Fruit fly (Drosophila melanogaster): Measurements from ENCODE around the gene CG9121.

The CG9121 gene

DNA sequence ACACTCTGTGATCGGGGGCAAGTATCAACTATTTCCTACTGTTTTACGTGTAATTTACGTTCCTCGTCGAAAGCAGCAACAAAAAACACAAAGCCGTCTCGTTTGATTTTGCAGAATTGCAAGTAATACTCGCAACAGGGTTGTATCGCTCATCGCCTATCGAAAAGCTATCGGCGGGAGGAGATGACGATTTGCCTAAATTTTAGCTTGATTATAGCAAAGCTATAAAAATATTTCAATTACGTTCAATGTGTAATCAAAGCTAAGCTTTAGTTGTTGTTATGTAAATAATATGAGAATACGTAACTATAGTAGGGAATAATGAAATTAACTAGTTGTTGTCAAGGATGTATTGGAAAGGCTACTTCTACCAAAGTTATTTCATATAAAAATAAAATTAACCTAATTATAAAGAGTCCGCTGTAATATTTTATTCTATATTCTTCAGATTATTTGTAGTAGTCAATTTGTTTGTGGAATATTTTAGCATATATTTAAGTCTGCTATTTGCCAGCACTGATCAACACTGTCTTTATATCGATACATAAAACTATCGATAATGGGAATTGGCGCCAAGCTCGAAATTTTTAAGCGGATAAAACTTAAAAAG is 8.9 kb upstream of the CG9121 start, which contains the start of gene Rpn11 (continued):
- no peak for TF ChIP-seq org-1 (GFP tag; optimal IDR thresholded peaks at IDR 0.05)
- TF ChIP-seq CG8388 (GFP tag; optimal IDR thresholded peaks at IDR 0.05): peak; percentile 65
- TF ChIP-seq Nf-YB (GFP tag; optimal IDR thresholded peaks at IDR 0.05): peak; percentile 37
- peak; percentile 15 for TF ChIP-seq Bdp1 (GFP tag; optimal IDR thresholded peaks at IDR 0.05)
- TF ChIP-seq CG13287 (GFP tag; IDR thresholded peaks at IDR 0.05; ENCODE audit: partially characterized antibody): peak; percentile 63
- no peak for TF ChIP-seq Atf3 (GFP tag; optimal IDR thresholded peaks at IDR 0.05)
- TF ChIP-seq CG1603 (tag; optimal IDR thresholded peaks at IDR 0.05): peak; percentile 47
- TF ChIP-seq CG13894 (tag; optimal IDR thresholded peaks at IDR 0.05): peak; percentile 60
- peak; percentile 25 for TF ChIP-seq exex (tag; optimal IDR thresholded peaks at IDR 0.05)
- peak; percentile 15 for TF ChIP-seq Asciz (GFP tag; optimal IDR thresholded peaks at IDR 0.05)
- peak; percentile 74 for TF ChIP-seq Hr3 (GFP tag; optimal IDR thresholded peaks at IDR 0.05)
- peak; percentile 46; the same call in 1 of the 3 replicates for TF ChIP-seq CG16813 (GFP tag; IDR thresholded peaks at IDR 0.05; ENCODE audit: partially characterized antibody)
- no peak for TF ChIP-seq usp (GFP tag; optimal IDR thresholded peaks at IDR 0.05)
- TF ChIP-seq CG15601 (tag; optimal IDR thresholded peaks at IDR 0.05): peak; percentile 56
- TF ChIP-seq dmrt99B (tag; optimal IDR thresholded peaks at IDR 0.05): peak; percentile 68
- peak; percentile 3 for TF ChIP-seq gfzf (GFP tag; optimal IDR thresholded peaks at IDR 0.05)
- 0 out of 3 replicates have a peak, but pooled peaks have one; percentile 25 for TF ChIP-seq CG7357 (GFP tag; IDR thresholded peaks at IDR 0.05)
- TF ChIP-seq Nf-YA (GFP tag; IDR thresholded peaks at IDR 0.05): no peak
- TF ChIP-seq Sin3A (optimal IDR thresholded peaks at IDR 0.05): peak; percentile 6
- TF ChIP-seq slp2 (GFP tag; optimal IDR thresholded peaks at IDR 0.05): no peak
- no peak for TF ChIP-seq Dfd (GFP tag; optimal IDR thresholded peaks at IDR 0.05)
- peak; percentile 65 for TF ChIP-seq CG30020 (tag; optimal IDR thresholded peaks at IDR 0.05)
- TF ChIP-seq inv (GFP tag; IDR thresholded peaks at IDR 0.05; ENCODE audit: partially characterized antibody): no peak
- 0 out of 2 replicates have a peak, but pooled peaks have one; percentile 34 for TF ChIP-seq NFAT (GFP tag; IDR thresholded peaks at IDR 0.05)
- TF ChIP-seq CG7839 (tag; optimal IDR thresholded peaks at IDR 0.05): peak; percentile 71
- no peak for TF ChIP-seq Tbp (GFP tag; optimal IDR thresholded peaks at IDR 0.05)
- no peak for TF ChIP-seq Awh (GFP tag; IDR thresholded peaks at IDR 0.05)
- no peak for TF ChIP-seq sob (GFP tag; IDR thresholded peaks at IDR 0.05)
- peak; percentile 52 for TF ChIP-seq nerfin-1 (tag; optimal IDR thresholded peaks at IDR 0.05)
- TF ChIP-seq CG3847 (GFP tag; IDR thresholded peaks at IDR 0.05): peak; percentile 58
- TF ChIP-seq Lhr (GFP tag; optimal IDR thresholded peaks at IDR 0.05): peak; percentile 43
- peak; percentile 62 for TF ChIP-seq lab (GFP tag; optimal IDR thresholded peaks at IDR 0.05)
- no peak for TF ChIP-seq otp (GFP tag; IDR thresholded peaks at IDR 0.05)
- peak; percentile 99 for TF ChIP-seq CG2116 (GFP tag; optimal IDR thresholded peaks at IDR 0.05)
- TF ChIP-seq cato (GFP tag; optimal IDR thresholded peaks at IDR 0.05; ENCODE audit: borderline replicate concordance): peak; percentile 46
- TF ChIP-seq lmd (GFP tag; IDR thresholded peaks at IDR 0.05): no peak; the same call in 1 of the 2 replicates
- TF ChIP-seq CoRest (tag; optimal IDR thresholded peaks at IDR 0.05): peak; percentile 84
- peak; percentile 39; the same call in 2 of the 3 replicates for TF ChIP-seq knrl (GFP tag; IDR thresholded peaks at IDR 0.05; ENCODE audit: partially characterized antibody)
- TF ChIP-seq dmrt11E (tag; optimal IDR thresholded peaks at IDR 0.05): peak; percentile 70
- peak; percentile 41 for TF ChIP-seq sd (tag; optimal IDR thresholded peaks at IDR 0.05)
- TF ChIP-seq CG11247 (GFP tag; IDR thresholded peaks at IDR 0.05): no peak
- peak; percentile 52 for TF ChIP-seq CG4820 (GFP tag; optimal IDR thresholded peaks at IDR 0.05)
- TF ChIP-seq H2.0 (GFP tag; IDR thresholded peaks at IDR 0.05): no peak; the same call in 1 of the 2 replicates
- peak; percentile 43 for TF ChIP-seq stwl (tag; optimal IDR thresholded peaks at IDR 0.05)
- TF ChIP-seq CG8281 (tag; optimal IDR thresholded peaks at IDR 0.05): no peak
- TF ChIP-seq Doc3 (GFP tag; IDR thresholded peaks at IDR 0.05; ENCODE audit: partially characterized antibody): 0 out of 3 replicates have a peak, but pooled peaks have one; percentile 33
- TF ChIP-seq CG8478 (optimal IDR thresholded peaks at IDR 0.05): no peak
- peak; percentile 85 for TF ChIP-seq E2f2 (GFP tag; IDR thresholded peaks at IDR 0.05)
- peak; percentile 72 for TF ChIP-seq CG10147 (GFP tag; optimal IDR thresholded peaks at IDR 0.05)

Measured in whole organism, embryonic.